Worm (Caenorhabditis elegans) whole organism, L1 larva: ENCODE results near the gene cest-6.

Source experiments
- Y116A8C.19 ChIP-seq: sonication (generic microtip); optimal IDR thresholded peaks from 2 replicates; lab custom pipeline; 2016; ENCODE audit warnings: missing compliant biosample characterization, missing genetic modification characterization, borderline replicate concordance
- ama-1 ChIP-seq: fragments of 150-350 bp; optimal IDR thresholded peaks from 2 replicates; lab custom pipeline; 2014
- blmp-1 ChIP-seq: fragments of 150-350 bp; optimal IDR thresholded peaks from 2 replicates; lab custom pipeline; 2014; ENCODE audit warnings: missing biosample characterization, missing genetic modification characterization
- ceh-8 ChIP-seq: fragments of 200-800 bp; sonication (Bioruptor generic); optimal IDR thresholded peaks from 2 replicates; lab custom pipeline; 2018; ENCODE audit warnings: mild to moderate bottlenecking, missing genetic modification characterization, moderate library complexity, missing compliant biosample characterization
- ceh-82 ChIP-seq, 3 experiments: fragments of 150-350 bp in 1 of 3; sonication (generic microtip) in 2 of 3; optimal IDR thresholded peaks; 2 replicates each; lab custom pipeline; 2014 to 2017; ENCODE audit warnings: missing biosample characterization in 3 of 3, missing genetic modification characterization in 3 of 3
- ces-1 ChIP-seq: fragments of 150-350 bp; optimal IDR thresholded peaks from 2 replicates; lab custom pipeline; 2014; ENCODE audit warnings: missing biosample characterization, missing genetic modification reagents, missing genetic modification characterization
- dpl-1 ChIP-seq, 3 experiments: fragments of 150-350 bp in 2 of 3; sonication (generic microtip) in 1 of 3; optimal IDR thresholded peaks; 2 replicates each; lab custom pipeline; 2014 to 2017; ENCODE audit warnings: missing biosample characterization in 3 of 3, missing genetic modification characterization in 3 of 3, missing genetic modification reagents in 3 of 3
- dsc-1 ChIP-seq: sonication (generic microtip); optimal IDR thresholded peaks from 2 replicates; lab custom pipeline; 2016; ENCODE audit warnings: mild to moderate bottlenecking, missing genetic modification characterization, missing compliant biosample characterization
- efl-1 ChIP-seq, 4 experiments: fragments of 150-350 bp; optimal IDR thresholded peaks in 3 of 4; peaks in 1 of 4; 1 replicate in 1 of 4; 2 replicates in 3 of 4; lab custom pipeline; 2014; ENCODE audit warnings: missing biosample characterization in 2 of 4, missing genetic modification characterization in 2 of 4, missing genetic modification reagents in 2 of 4
- efl-3 ChIP-seq: fragments of 200-800 bp; sonication (Bioruptor generic); optimal IDR thresholded peaks from 2 replicates; lab custom pipeline; 2018; ENCODE audit warnings: mild to moderate bottlenecking, missing genetic modification characterization, missing compliant biosample characterization
- ets-5 ChIP-seq: fragments of 200-800 bp; sonication (Bioruptor generic); IDR thresholded peaks from 2 replicates; pipeline ENCODE4 v1.3.6; 2022; ENCODE audit warnings: missing genetic modification characterization, missing compliant biosample characterization
- fkh-8 ChIP-seq: sonication (generic microtip); optimal IDR thresholded peaks from 2 replicates; lab custom pipeline; 2016; ENCODE audit warnings: mild to moderate bottlenecking, missing genetic modification characterization, missing compliant biosample characterization
- hlh-17 ChIP-seq: fragments of 200-800 bp; sonication (Bioruptor generic); optimal IDR thresholded peaks from 2 replicates; lab custom pipeline; 2018; ENCODE audit warnings: missing genetic modification characterization, mild to moderate bottlenecking, missing compliant biosample characterization, moderate library complexity, borderline replicate concordance
- jun-1 ChIP-seq: fragments of 150-350 bp; optimal IDR thresholded peaks from 2 replicates; lab custom pipeline; 2014; ENCODE audit warnings: missing biosample characterization, missing genetic modification reagents, missing genetic modification characterization
- lin-13 ChIP-seq: fragments of 150-350 bp; optimal IDR thresholded peaks from 2 replicates; lab custom pipeline; 2014; ENCODE audit warnings: missing biosample characterization, missing genetic modification reagents, missing genetic modification characterization
- lin-35 ChIP-seq, 2 experiments: fragments of 150-350 bp; optimal IDR thresholded peaks; 2 replicates each; lab custom pipeline; 2014; ENCODE audit warnings: missing biosample characterization in 2 of 2, missing genetic modification characterization in 2 of 2, missing genetic modification reagents in 2 of 2
- lir-3 ChIP-seq: sonication (generic microtip); optimal IDR thresholded peaks from 2 replicates; lab custom pipeline; 2016; ENCODE audit warnings: mild to moderate bottlenecking, missing genetic modification characterization, moderate library complexity, missing compliant biosample characterization; ENCODE audit not compliant: poor library complexity
- mdl-1 ChIP-seq, 2 experiments: fragments of 150-350 bp; optimal IDR thresholded peaks; 2 replicates each; lab custom pipeline; 2014 to 2017; ENCODE audit warnings: missing biosample characterization in 2 of 2, missing genetic modification characterization in 2 of 2, inconsistent platforms in 1 of 2
- nhr-11 ChIP-seq: fragments of 150-350 bp; optimal IDR thresholded peaks from 2 replicates; lab custom pipeline; 2014; ENCODE audit warnings: missing biosample characterization, missing genetic modification characterization
- nhr-12 ChIP-seq: sonication (generic microtip); optimal IDR thresholded peaks from 2 replicates; lab custom pipeline; 2017; ENCODE audit warnings: missing biosample characterization, missing genetic modification characterization
- nhr-19 ChIP-seq: fragments of 200-800 bp; sonication (Bioruptor generic); conservative IDR thresholded peaks from 2 replicates; pipeline ENCODE4 v1.3.6; 2022; ENCODE audit warnings: missing genetic modification characterization, missing compliant biosample characterization
- nhr-20 ChIP-seq: sonication (generic microtip); optimal IDR thresholded peaks from 2 replicates; lab custom pipeline; 2016; ENCODE audit warnings: mild to moderate bottlenecking, missing genetic modification characterization, missing compliant biosample characterization
- nhr-237 ChIP-seq: fragments of 150-350 bp; optimal IDR thresholded peaks from 2 replicates; lab custom pipeline; 2014; ENCODE audit warnings: missing biosample characterization, missing genetic modification characterization
- nhr-76 ChIP-seq: sonication (generic microtip); optimal IDR thresholded peaks from 2 replicates; lab custom pipeline; 2017; ENCODE audit warnings: missing biosample characterization, missing genetic modification characterization
- nhr-77 ChIP-seq: fragments of 150-350 bp; optimal IDR thresholded peaks from 2 replicates; lab custom pipeline; 2014; ENCODE audit warnings: missing biosample characterization, missing genetic modification characterization
- nhr-84 ChIP-seq: sonication (generic microtip); optimal IDR thresholded peaks from 2 replicates; lab custom pipeline; 2017; ENCODE audit warnings: missing biosample characterization, missing genetic modification characterization
- nhr-85 ChIP-seq: sonication (generic microtip); peaks from one replicate; lab custom pipeline; 2016; ENCODE audit warnings: missing genetic modification characterization, inconsistent platforms, missing compliant biosample characterization
- skn-1 ChIP-seq: fragments of 150-350 bp; optimal IDR thresholded peaks from 2 replicates; lab custom pipeline; 2014; ENCODE audit warnings: missing biosample characterization, missing genetic modification characterization
- snu-23 ChIP-seq: sonication (generic microtip); optimal IDR thresholded peaks from 2 replicates; lab custom pipeline; 2016; ENCODE audit warnings: missing genetic modification characterization, missing compliant biosample characterization
- sox-4 ChIP-seq: sonication (generic microtip); optimal IDR thresholded peaks from 2 replicates; lab custom pipeline; 2016; ENCODE audit warnings: missing genetic modification characterization, missing compliant biosample characterization
- unc-62 ChIP-seq: fragments of 150-350 bp; optimal IDR thresholded peaks from 2 replicates; lab custom pipeline; 2014; ENCODE audit warnings: missing biosample characterization, missing genetic modification reagents, missing genetic modification characterization
- vab-15 ChIP-seq: sonication (generic microtip); optimal IDR thresholded peaks from 2 replicates; lab custom pipeline; 2017; ENCODE audit warnings: missing genotype, mild to moderate bottlenecking, missing genetic modification characterization, missing compliant biosample characterization
- zag-1 ChIP-seq: fragments of 150-350 bp; optimal IDR thresholded peaks from 2 replicates; lab custom pipeline; 2014; ENCODE audit warnings: missing biosample characterization, missing genetic modification characterization
- ztf-11 ChIP-seq, 2 experiments: sonication (generic microtip); optimal IDR thresholded peaks; 2 replicates each; lab custom pipeline; 2016 to 2017; ENCODE audit warnings: missing genetic modification characterization in 2 of 2, missing biosample characterization in 1 of 2, missing compliant biosample characterization in 1 of 2
- ztf-4 ChIP-seq: fragments of 150-350 bp; optimal IDR thresholded peaks from 2 replicates; lab custom pipeline; 2014; ENCODE audit warnings: missing biosample characterization, missing genetic modification characterization

The cest-6 gene

ce11 chrIV:6972427-6972826, 44.1 kb upstream of the cest-6 start, which contains the start of gene nhr-249:
TSS of gene nhr-249 (minus strand) at chrIV:6972527.
- TF ChIP-seq ceh-8 (GFP tag; lab: Kevin White, UChicago) (no peak), ama-1 (lab: Kevin White, UChicago) (no peak), Y116A8C.19 (tag; lab: Kevin White, UChicago) (no peak), nhr-11 (tag; lab: Kevin White, UChicago) (no peak), hlh-17 (no peak), vab-15 (no peak), nhr-12 (tag; lab: Kevin White, UChicago) (no peak), fkh-8 (tag; lab: Kevin White, UChicago) (no peak), nhr-84 (tag; lab: Kevin White, UChicago) (no peak), nhr-85 (no peak)

- TF ChIP-seq jun-1 (tag; lab: Kevin White, UChicago) (no peak), fkh-8 (tag; lab: Kevin White, UChicago) (no peak), efl-1 (optimal IDR thresholded peaks at IDR 0.05; lab: Kevin White, UChicago) (no peak), efl-1 (GFP tag; optimal IDR thresholded peaks at IDR 0.05 in 1 of 2; lab: Kevin White, UChicago) (no peak), lir-3 (tag; lab: Kevin White, UChicago) (no peak), snu-23 (GFP tag; lab: Kevin White, UChicago) (no peak), efl-3 (GFP tag; lab: Kevin White, UChicago) (no peak), ceh-82 (tag; optimal IDR thresholded peaks at IDR 0.05; lab: Kevin White, UChicago) (no peak)
These were observed 42.9 kb upstream of the cest-6 start, which contains the start of gene ZK381.62 for ce11 chrIV:6971213-6971612. TSS of gene ZK381.62 (minus strand) at chrIV:6971313.

- TF ChIP-seq zag-1 (tag; lab: Kevin White, UChicago) (no peak), dsc-1 (tag; lab: Kevin White, UChicago) (no peak), ceh-8 (GFP tag; lab: Kevin White, UChicago) (no peak), nhr-77 (tag; lab: Kevin White, UChicago) (no peak), ces-1 (GFP tag; lab: Kevin White, UChicago) (no peak), nhr-20 (tag; lab: Kevin White, UChicago) (no peak), fkh-8 (tag; lab: Kevin White, UChicago) (no peak), ztf-4 (tag; lab: Kevin White, UChicago) (no peak), nhr-12 (tag; lab: Kevin White, UChicago) (no peak), lin-35 (GFP tag; optimal IDR thresholded peaks at IDR 0.05; lab: Kevin White, UChicago) (no peak), snu-23 (GFP tag; lab: Kevin White, UChicago) (no peak), ztf-11 (tag; optimal IDR thresholded peaks at IDR 0.05; lab: Kevin White, UChicago) (no peak), blmp-1 (tag; lab: Kevin White, UChicago) (no peak), nhr-85 (no peak)
These were observed 42.0 kb upstream of the cest-6 start, which contains the start of gene ZK381.8 for ce11 chrIV:6970271-6970670. TSS of gene ZK381.8 (minus strand) at chrIV:6970371.

ce11 chrIV:6965192-6965591, 36.9 kb upstream of the cest-6 start, which contains the start of gene ZK381.2:
TSS of gene ZK381.2 (plus strand) at chrIV:6965492.
- no peak for TF ChIP-seq vab-15
- TF ChIP-seq nhr-19 (GFP tag; lab: Robert Waterston, UW): no peak
- TF ChIP-seq nhr-76 (tag; lab: Kevin White, UChicago): no peak
- no peak for TF ChIP-seq ets-5 (GFP tag; lab: Robert Waterston, UW)
- TF ChIP-seq lin-13: no peak
- TF ChIP-seq skn-1 (tag; lab: Kevin White, UChicago): no peak
- TF ChIP-seq unc-62 (GFP tag; lab: Kevin White, UChicago): no peak
- TF ChIP-seq mdl-1 (tag; optimal IDR thresholded peaks at IDR 0.05; lab: Kevin White, UChicago): no peak
- TF ChIP-seq dpl-1 (GFP tag; optimal IDR thresholded peaks at IDR 0.05; lab: Kevin White, UChicago): no peak
- TF ChIP-seq nhr-237: no peak
- TF ChIP-seq hlh-17: no peak
- no peak for TF ChIP-seq sox-4 (tag; lab: Kevin White, UChicago)
